Worm (Caenorhabditis elegans) whole organism, young adult: ENCODE data around the gene C34C12.1.

Source experiments
- B0336.3 ChIP-seq: fragments of 200-800 bp; sonication (Bioruptor generic); IDR thresholded peaks from 2 replicates; pipeline ENCODE4 v1.3.6; 2022; ENCODE audit warnings: missing genetic modification characterization, missing compliant biosample characterization
- C06A6.2 ChIP-seq: fragments of 200-800 bp; sonication (Bioruptor generic); conservative IDR thresholded peaks from 2 replicates; pipeline ENCODE4 v1.3.6; 2022; ENCODE audit warnings: missing genetic modification characterization, missing compliant biosample characterization
- F22D6.2 ChIP-seq: sonication (generic microtip); optimal IDR thresholded peaks from 2 replicates; lab custom pipeline; 2016; ENCODE audit warnings: mild to moderate bottlenecking, missing genetic modification characterization, missing compliant biosample characterization
- K11D2.4 ChIP-seq: fragments of 200-800 bp; sonication (Bioruptor generic); IDR thresholded peaks from 2 replicates; pipeline ENCODE4 v1.3.6; 2022; ENCODE audit warnings: missing genetic modification reagents, missing genetic modification characterization, missing compliant biosample characterization
- T26A5.8 ChIP-seq: sonication (generic microtip); optimal IDR thresholded peaks from 2 replicates; lab custom pipeline; 2016; ENCODE audit warnings: missing genetic modification characterization, missing compliant biosample characterization
- ZK185.1 ChIP-seq: sonication (generic microtip); optimal IDR thresholded peaks from 2 replicates; lab custom pipeline; 2016; ENCODE audit warnings: mild to moderate bottlenecking, missing genetic modification characterization, missing compliant biosample characterization; ENCODE audit not compliant: poor library complexity, severe bottlenecking
- akir-1 ChIP-seq: fragments of 200-800 bp; sonication (Bioruptor generic); optimal IDR thresholded peaks from 2 replicates; lab custom pipeline; 2018; ENCODE audit warnings: mild to moderate bottlenecking, missing genetic modification characterization, moderate library complexity, missing compliant biosample characterization
- ama-1 ChIP-seq, 3 experiments: fragments of 150-350 bp in 1 of 3; sonication (generic microtip) in 2 of 3; optimal IDR thresholded peaks; 2 replicates each; lab custom pipeline; 2014 to 2018; ENCODE audit warnings: missing biosample characterization in 2 of 3, missing genetic modification characterization in 2 of 3, missing genetic modification reagents in 2 of 3
- aptf-3 ChIP-seq: fragments of 200-800 bp; sonication (Bioruptor generic); IDR thresholded peaks from 2 replicates; pipeline ENCODE4 v1.3.6; 2022; ENCODE audit warnings: missing genetic modification characterization, missing compliant biosample characterization
- athp-1 ChIP-seq: sonication (generic microtip); optimal IDR thresholded peaks from 2 replicates; lab custom pipeline; 2017; ENCODE audit warnings: mild to moderate bottlenecking, missing genetic modification characterization, missing compliant biosample characterization
- attf-6 ChIP-seq: fragments of 200-800 bp; sonication (Bioruptor generic); IDR thresholded peaks from 2 replicates; pipeline ENCODE4 v1.3.6; 2022; ENCODE audit warnings: missing genetic modification reagents, missing genetic modification characterization, missing compliant biosample characterization
- bed-2 ChIP-seq: fragments of 200-800 bp; sonication (Bioruptor generic); IDR thresholded peaks from 2 replicates; pipeline ENCODE4 v1.3.6; 2022; ENCODE audit warnings: missing genetic modification reagents, missing genetic modification characterization, missing compliant biosample characterization
- ccch-3 ChIP-seq: fragments of 200-800 bp; sonication (Bioruptor generic); optimal IDR thresholded peaks from 2 replicates; lab custom pipeline; 2018; ENCODE audit warnings: mild to moderate bottlenecking, missing genetic modification characterization, missing compliant biosample characterization
- cebp-2 ChIP-seq: fragments of 200-800 bp; sonication (Bioruptor generic); IDR thresholded peaks from 2 replicates; pipeline ENCODE4 v1.3.6; 2022; ENCODE audit warnings: missing genetic modification characterization, missing compliant biosample characterization
- ceh-100 ChIP-seq: fragments of 200-800 bp; sonication (Bioruptor generic); IDR thresholded peaks from 2 replicates; pipeline ENCODE4 v1.3.6; 2022; ENCODE audit warnings: missing genetic modification reagents, missing genetic modification characterization, missing compliant biosample characterization
- ceh-27 ChIP-seq: fragments of 200-800 bp; sonication (Bioruptor generic); optimal IDR thresholded peaks from 2 replicates; lab custom pipeline; 2018; ENCODE audit warnings: mild to moderate bottlenecking, missing genetic modification characterization, moderate library complexity, missing compliant biosample characterization
- ceh-58 ChIP-seq: fragments of 200-800 bp; sonication (Bioruptor generic); IDR thresholded peaks from 2 replicates; pipeline ENCODE4 v1.3.6; 2022; ENCODE audit warnings: missing genetic modification characterization, missing compliant biosample characterization
- ceh-91 ChIP-seq: fragments of 200-800 bp; sonication (Bioruptor generic); IDR thresholded peaks from 2 replicates; pipeline ENCODE4 v1.3.6; 2022; ENCODE audit warnings: missing genetic modification reagents, missing genetic modification characterization, missing compliant biosample characterization
- chd-7 ChIP-seq: sonication (generic microtip); optimal IDR thresholded peaks from 2 replicates; lab custom pipeline; 2016; ENCODE audit warnings: mild to moderate bottlenecking, missing genetic modification characterization, moderate library complexity, missing compliant biosample characterization
- die-1 ChIP-seq: sonication (generic microtip); optimal IDR thresholded peaks from 2 replicates; lab custom pipeline; 2016; ENCODE audit warnings: missing genotype, mild to moderate bottlenecking, missing genetic modification characterization, missing compliant biosample characterization
- efl-1 ChIP-seq: fragments of 150-350 bp; optimal IDR thresholded peaks from 2 replicates; lab custom pipeline; 2014; ENCODE audit warnings: missing biosample characterization, missing genetic modification reagents, missing genetic modification characterization
- egl-18 ChIP-seq: fragments of 200-800 bp; sonication (Bioruptor generic); IDR thresholded peaks from 2 replicates; pipeline ENCODE4 v1.3.6; 2022; ENCODE audit warnings: missing genetic modification reagents, missing genetic modification characterization, missing compliant biosample characterization
- egl-44 ChIP-seq: fragments of 200-800 bp; sonication (Bioruptor generic); IDR thresholded peaks from 2 replicates; pipeline ENCODE4 v1.3.6; 2022; ENCODE audit warnings: missing genetic modification reagents, missing genetic modification characterization, missing compliant biosample characterization
- egrh-3 ChIP-seq: fragments of 200-800 bp; sonication (Bioruptor generic); IDR thresholded peaks from 2 replicates; pipeline ENCODE4 v1.3.6; 2022; ENCODE audit warnings: missing genetic modification reagents, missing genetic modification characterization, missing compliant biosample characterization
- fkh-3 ChIP-seq: sonication (generic microtip); optimal IDR thresholded peaks from 2 replicates; lab custom pipeline; 2016; ENCODE audit warnings: mild to moderate bottlenecking, missing genetic modification characterization, missing compliant biosample characterization
- him-1 ChIP-seq: sonication (generic microtip); optimal IDR thresholded peaks from 2 replicates; lab custom pipeline; 2016; ENCODE audit warnings: missing genotype, missing genetic modification reagents, missing genetic modification characterization, missing compliant biosample characterization
- hlh-12 ChIP-seq: sonication (generic microtip); optimal IDR thresholded peaks from 2 replicates; lab custom pipeline; 2016; ENCODE audit warnings: missing genetic modification characterization, missing compliant biosample characterization
- lin-54 ChIP-seq: fragments of 200-800 bp; sonication (Bioruptor generic); optimal IDR thresholded peaks from 2 replicates; lab custom pipeline; 2018; ENCODE audit warnings: mild to moderate bottlenecking, missing genetic modification characterization, missing compliant biosample characterization
- lsl-1 ChIP-seq: fragments of 200-800 bp; sonication (Bioruptor generic); optimal IDR thresholded peaks from 2 replicates; lab custom pipeline; 2018; ENCODE audit warnings: mild to moderate bottlenecking, missing genetic modification characterization, moderate library complexity, missing compliant biosample characterization
- madf-6 ChIP-seq: fragments of 200-800 bp; sonication (Bioruptor generic); IDR thresholded peaks from 2 replicates; pipeline ENCODE4 v1.3.6; 2022; ENCODE audit warnings: missing genetic modification reagents, missing genetic modification characterization, missing compliant biosample characterization
- nfya-1 ChIP-seq: sonication (generic microtip); optimal IDR thresholded peaks from 2 replicates; lab custom pipeline; 2017; ENCODE audit warnings: antibody characterized with exemption, missing compliant biosample characterization, missing genetic modification characterization, borderline replicate concordance; ENCODE audit not compliant: insufficient read depth
- nfyb-1 ChIP-seq: fragments of 200-800 bp; sonication (Bioruptor generic); IDR thresholded peaks from 2 replicates; pipeline ENCODE4 v1.3.6; 2022; ENCODE audit warnings: missing genetic modification reagents, missing genetic modification characterization, missing compliant biosample characterization
- nhr-179 ChIP-seq: sonication (generic microtip); optimal IDR thresholded peaks from 2 replicates; lab custom pipeline; 2016; ENCODE audit warnings: mild to moderate bottlenecking, missing genetic modification characterization, missing compliant biosample characterization
- nhr-27 ChIP-seq: fragments of 200-800 bp; sonication (Bioruptor generic); optimal IDR thresholded peaks from 2 replicates; lab custom pipeline; 2018; ENCODE audit warnings: mild to moderate bottlenecking, missing genetic modification characterization, moderate library complexity, missing compliant biosample characterization
- nhr-80 ChIP-seq: sonication (generic microtip); optimal IDR thresholded peaks from 2 replicates; lab custom pipeline; 2016; ENCODE audit warnings: missing genetic modification characterization, missing compliant biosample characterization
- rcor-1 ChIP-seq: fragments of 200-800 bp; sonication (Bioruptor generic); IDR thresholded peaks from 2 replicates; pipeline ENCODE4 v1.3.6; 2022; ENCODE audit warnings: missing genetic modification reagents, missing genetic modification characterization, missing compliant biosample characterization
- repo-1 ChIP-seq: sonication (generic microtip); optimal IDR thresholded peaks from 2 replicates; lab custom pipeline; 2017; ENCODE audit warnings: mild to moderate bottlenecking, missing genetic modification characterization, missing compliant biosample characterization
- rpc-1 ChIP-seq, 2 experiments: fragments of 150-350 bp in 1 of 2; sonication (generic microtip) in 1 of 2; optimal IDR thresholded peaks; 2 replicates each; lab custom pipeline; 2014 to 2018; ENCODE audit warnings: missing biosample characterization in 1 of 2, missing genetic modification characterization in 1 of 2, missing genetic modification reagents in 1 of 2, missing genotype in 1 of 2
- sdz-38 ChIP-seq: sonication (generic microtip); optimal IDR thresholded peaks from 2 replicates; lab custom pipeline; 2016; ENCODE audit warnings: missing genotype, missing genetic modification characterization, missing compliant biosample characterization
- snpc-1.3 ChIP-seq: sonication (generic microtip); optimal IDR thresholded peaks from 2 replicates; lab custom pipeline; 2017; ENCODE audit warnings: missing genetic modification characterization, mild to moderate bottlenecking, missing compliant biosample characterization, antibody characterized with exemption, moderate library complexity, missing genotype, missing genetic modification reagents; ENCODE audit not compliant: insufficient read depth
- snpc-3.4 ChIP-seq: sonication (generic microtip); optimal IDR thresholded peaks from 2 replicates; lab custom pipeline; 2017; ENCODE audit warnings: missing genetic modification characterization, mild to moderate bottlenecking, missing compliant biosample characterization, antibody characterized with exemption, moderate library complexity, missing genotype, missing genetic modification reagents
- somi-1 ChIP-seq: fragments of 200-800 bp; sonication (Bioruptor generic); optimal IDR thresholded peaks from 2 replicates; lab custom pipeline; 2018; ENCODE audit warnings: mild to moderate bottlenecking, missing genetic modification characterization, missing compliant biosample characterization
- tbp1 ChIP-seq: fragments of 200-800 bp; sonication (Bioruptor generic); optimal IDR thresholded peaks from 2 replicates; lab custom pipeline; 2018; ENCODE audit warnings: mild to moderate bottlenecking, missing genetic modification characterization, missing compliant biosample characterization
- unc-130 ChIP-seq: sonication (generic microtip); optimal IDR thresholded peaks from 2 replicates; lab custom pipeline; 2016; ENCODE audit warnings: missing genetic modification reagents, missing genetic modification characterization, missing compliant biosample characterization
- unc-62 ChIP-seq: fragments of 150-350 bp; optimal IDR thresholded peaks from 2 replicates; lab custom pipeline; 2014; ENCODE audit warnings: missing biosample characterization, missing genetic modification reagents, missing genetic modification characterization
- xnd-1 ChIP-seq: sonication (generic microtip); optimal IDR thresholded peaks from 2 replicates; lab custom pipeline; 2016; ENCODE audit warnings: missing genotype, missing genetic modification reagents, missing genetic modification characterization, missing compliant biosample characterization
- zim-3 ChIP-seq: sonication (generic microtip); optimal IDR thresholded peaks from 2 replicates; lab custom pipeline; 2017; ENCODE audit warnings: mild to moderate bottlenecking, missing genetic modification characterization, moderate library complexity, missing compliant biosample characterization
- ztf-25 ChIP-seq: fragments of 200-800 bp; sonication (Bioruptor generic); IDR thresholded peaks from 2 replicates; pipeline ENCODE4 v1.3.6; 2022; ENCODE audit warnings: missing genetic modification reagents, missing genetic modification characterization, missing compliant biosample characterization
- ztf-3 ChIP-seq: fragments of 200-800 bp; sonication (Bioruptor generic); optimal IDR thresholded peaks from 2 replicates; lab custom pipeline; 2018; ENCODE audit warnings: mild to moderate bottlenecking, missing genetic modification characterization, missing compliant biosample characterization

Gene C34C12.1

ce11 chrIII:3460061-3460460, 5.9 kb downstream of the C34C12.1 start, which contains the start of gene C34C12.8 (continued):
- TF ChIP-seq K11D2.4 (GFP tag; lab: Robert Waterston, UW) (peak; percentile 96), ceh-27 (GFP tag; lab: Kevin White, UChicago) (peak; percentile 75), cebp-2 (peak; percentile 76; the same call in 1 of the 2 replicates), egl-18 (GFP tag; lab: Robert Waterston, UW) (peak; percentile 80; the same call in 1 of the 2 replicates), repo-1 (tag; lab: Kevin White, UChicago) (peak; percentile 94), rpc-1 (optimal IDR thresholded peaks at IDR 0.05; lab: Kevin White, UChicago) (no peak), rpc-1 (tag; optimal IDR thresholded peaks at IDR 0.05; lab: Kevin White, UChicago) (no peak), chd-7 (tag; lab: Kevin White, UChicago) (peak; percentile 33), athp-1 (tag; lab: Kevin White, UChicago) (peak; percentile 93), ceh-100 (GFP tag; lab: Robert Waterston, UW) (peak; percentile 90), aptf-3 (no peak), F22D6.2 (tag; lab: Kevin White, UChicago) (peak; percentile 82), xnd-1 (peak; percentile 84), nhr-179 (tag; lab: Kevin White, UChicago) (no peak), T26A5.8 (tag; lab: Kevin White, UChicago) (no peak), snpc-3.4 (tag; lab: Kevin White, UChicago) (peak; percentile 92), ceh-58 (no peak), hlh-12 (tag; lab: Kevin White, UChicago) (no peak), B0336.3 (GFP tag; lab: Robert Waterston, UW) (peak; percentile 97), ztf-25 (no peak), madf-6 (GFP tag; lab: Robert Waterston, UW) (peak; percentile 96), nfya-1 (tag; lab: Kevin White, UChicago) (no peak), somi-1 (GFP tag; lab: Kevin White, UChicago) (peak; percentile 75), C06A6.2 (GFP tag; lab: Robert Waterston, UW) (peak; percentile 84), him-1 (peak; percentile 19), lin-54 (peak; percentile 99), zim-3 (tag; lab: Kevin White, UChicago) (no peak), ceh-91 (GFP tag; lab: Robert Waterston, UW) (peak; percentile 83), snpc-1.3 (tag; lab: Kevin White, UChicago) (peak; percentile 94), sdz-38 (tag; lab: Kevin White, UChicago) (no peak), ama-1 (optimal IDR thresholded peaks at IDR 0.05; lab: Kevin White, UChicago) (no peak), ama-1 (GFP tag; optimal IDR thresholded peaks at IDR 0.05; lab: Kevin White, UChicago) (peak in 1 of 2 experiments; percentile 51), akir-1 (GFP tag; lab: Kevin White, UChicago) (no peak), nhr-80 (tag; lab: Kevin White, UChicago) (peak; percentile 47), bed-2 (GFP tag; lab: Robert Waterston, UW) (no peak), egl-44 (GFP tag; lab: Robert Waterston, UW) (peak; percentile 50; the same call in 1 of the 2 replicates), ZK185.1 (tag; lab: Kevin White, UChicago) (peak; percentile 89), efl-1 (GFP tag; lab: Kevin White, UChicago) (peak; percentile 83), die-1 (tag; lab: Kevin White, UChicago) (no peak), nhr-27 (peak; percentile 37), lsl-1 (peak; percentile 89), unc-62 (GFP tag; lab: Kevin White, UChicago) (peak; percentile 30), nfyb-1 (peak; percentile 96), egrh-3 (no peak), ccch-3 (GFP tag; lab: Kevin White, UChicago) (no peak), attf-6 (peak; percentile 72), unc-130 (GFP tag; lab: Kevin White, UChicago) (peak; percentile 65), fkh-3 (tag; lab: Kevin White, UChicago) (no peak), ztf-3 (GFP tag; lab: Kevin White, UChicago) (peak; percentile 28), tbp1 (GFP tag; lab: Kevin White, UChicago) (peak; percentile 74), rcor-1 (GFP tag; lab: Robert Waterston, UW) (peak; percentile 96)
